Worm (Caenorhabditis elegans) whole organism, L3 larva: Measurements from ENCODE around the gene R107.9.

Experiments used
- elt-2 ChIP-seq: sonication (generic microtip); optimal IDR thresholded peaks from 2 replicates; lab custom pipeline; 2016; ENCODE audit warnings: missing genetic modification reagents, mild to moderate bottlenecking, missing genetic modification characterization, missing compliant biosample characterization
- jun-1 ChIP-seq: fragments of 150-350 bp; optimal IDR thresholded peaks from 2 replicates; lab custom pipeline; 2014; ENCODE audit warnings: missing biosample characterization, missing genetic modification reagents, missing genetic modification characterization
- lin-15B ChIP-seq: fragments of 150-350 bp; optimal IDR thresholded peaks from 2 replicates; lab custom pipeline; 2014; ENCODE audit warnings: missing biosample characterization, missing genetic modification characterization
- nhr-76 ChIP-seq: fragments of 150-350 bp; sonication (generic microtip); optimal IDR thresholded peaks from 5 replicates; lab custom pipeline; 2014; ENCODE audit warnings: missing biosample characterization, missing genetic modification characterization
- nhr-77 ChIP-seq: fragments of 150-350 bp; optimal IDR thresholded peaks from 2 replicates; lab custom pipeline; 2014; ENCODE audit warnings: missing biosample characterization, missing genetic modification characterization

- TF ChIP-seq nhr-76 (tag; lab: Kevin White, UChicago) (no peak), jun-1 (tag; lab: Kevin White, UChicago) (no peak), nhr-77 (tag; lab: Kevin White, UChicago) (no peak), elt-2 (tag; lab: Kevin White, UChicago) (no peak), lin-15B (no peak)
Measured at ce11 chrIII:8988061-8988460, 49.7 kb upstream of the R107.9 start.
